Worm (Caenorhabditis elegans) whole organism, L2 larva: ENCODE data around the gene srx-36.

Experiments
- F13H6.1 ChIP-seq: sonication (generic microtip); optimal IDR thresholded peaks from 2 replicates; lab custom pipeline; 2016; ENCODE audit warnings: missing genetic modification characterization, missing compliant biosample characterization
- ceh-16 ChIP-seq: fragments of 150-350 bp; optimal IDR thresholded peaks from 2 replicates; lab custom pipeline; 2014; ENCODE audit warnings: missing biosample characterization, missing genetic modification characterization
- elt-3 ChIP-seq: sonication (generic microtip); optimal IDR thresholded peaks from 2 replicates; lab custom pipeline; 2017; ENCODE audit warnings: missing biosample characterization, missing genetic modification characterization
- fos-1 ChIP-seq: fragments of 150-350 bp; optimal IDR thresholded peaks from 2 replicates; lab custom pipeline; 2014; ENCODE audit warnings: missing biosample characterization, missing genetic modification characterization
- mab-5 ChIP-seq: fragments of 150-350 bp; optimal IDR thresholded peaks from 2 replicates; lab custom pipeline; 2014; ENCODE audit warnings: missing biosample characterization, missing genetic modification characterization
- nhr-11 ChIP-seq: fragments of 150-350 bp; optimal IDR thresholded peaks from 2 replicates; lab custom pipeline; 2014; ENCODE audit warnings: missing biosample characterization, missing genetic modification characterization
- unc-62 ChIP-seq: fragments of 150-350 bp; optimal IDR thresholded peaks from 2 replicates; lab custom pipeline; 2014; ENCODE audit warnings: missing biosample characterization, missing genetic modification reagents, missing genetic modification characterization

DNA sequence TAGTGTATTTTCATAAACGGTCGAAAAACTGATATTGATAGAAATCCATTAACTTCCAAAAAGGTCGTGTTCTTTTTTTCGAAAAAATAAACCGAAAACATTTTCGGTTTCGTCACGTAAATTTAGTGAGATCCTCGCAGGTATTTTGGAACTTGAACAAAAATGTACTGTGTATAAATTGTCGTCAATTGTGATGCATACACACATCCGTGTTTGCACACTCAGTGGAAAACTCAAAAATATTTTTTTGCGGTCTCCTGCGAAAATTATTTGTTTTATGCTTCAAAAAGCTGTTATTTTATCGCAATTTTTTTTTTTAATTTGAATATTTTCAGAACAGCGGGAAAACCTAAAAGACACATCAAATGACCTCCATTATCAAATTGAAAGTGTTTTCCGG is 48.0 kb upstream of the srx-36 start, which contains the start of gene cpsf-2:
- TF ChIP-seq ceh-16 (no peak), fos-1 (no peak), mab-5 (no peak), unc-62 (no peak), F13H6.1 (no peak), nhr-11 (tag; lab: Kevin White, UChicago) (no peak), elt-3 (tag; lab: Kevin White, UChicago) (no peak)
